Fruit fly (Drosophila melanogaster) whole organism, embryonic: ENCODE measurements around the gene CG7294.

Experiments
- BEAF-32 ChIP-seq: fragments of 200-800 bp; sonication (Bioruptor generic); optimal IDR thresholded peaks from 3 replicates; lab custom pipeline; 2017; ENCODE audit warnings: missing biosample characterization, missing genetic modification characterization, mild to moderate bottlenecking, moderate library complexity, missing genetic modification reagents
- CG10209 ChIP-seq: fragments of 200-800 bp; sonication (Bioruptor generic); optimal IDR thresholded peaks from 3 replicates; lab custom pipeline; 2017; ENCODE audit warnings: missing biosample characterization, mild to moderate bottlenecking, missing genetic modification characterization, missing genetic modification reagents
- CG11085 ChIP-seq: fragments of 200-800 bp; sonication (Bioruptor generic); IDR thresholded peaks from 2 replicates; pipeline ENCODE4 v1.3.6; 2022; ENCODE audit warnings: missing biosample characterization, missing genetic modification characterization
- CG12104 ChIP-seq: fragments of 200-800 bp; sonication (Bioruptor generic); optimal IDR thresholded peaks from 3 replicates; lab custom pipeline; 2016; ENCODE audit warnings: missing biosample characterization, missing genetic modification characterization
- CG13624 ChIP-seq: fragments of 200-800 bp; sonication (Bioruptor generic); optimal IDR thresholded peaks from 2 replicates; lab custom pipeline; 2016; ENCODE audit warnings: missing biosample characterization, missing genetic modification characterization
- CG14667 ChIP-seq: fragments of 200-800 bp; sonication (Bioruptor generic); IDR thresholded peaks from 2 replicates; pipeline ENCODE4 v1.3.6; 2022; ENCODE audit warnings: missing biosample characterization, missing genetic modification characterization
- CG14965 ChIP-seq: fragments of 200-800 bp; sonication (Bioruptor generic); optimal IDR thresholded peaks from 2 replicates; lab custom pipeline; 2016; ENCODE audit warnings: missing biosample characterization, missing genetic modification characterization, borderline replicate concordance
- CG1647 ChIP-seq: fragments of 200-800 bp; sonication (Bioruptor generic); optimal IDR thresholded peaks from 3 replicates; lab custom pipeline; 2016; ENCODE audit warnings: missing biosample characterization, missing genetic modification characterization
- CG16815 ChIP-seq: fragments of 200-800 bp; sonication (Bioruptor generic); optimal IDR thresholded peaks from 3 replicates; lab custom pipeline; 2017; ENCODE audit warnings: missing biosample characterization, mild to moderate bottlenecking, missing genetic modification characterization
- CG17359 ChIP-seq: fragments of 200-800 bp; sonication (Bioruptor generic); optimal IDR thresholded peaks from 3 replicates; lab custom pipeline; 2018; ENCODE audit warnings: missing biosample characterization, mild to moderate bottlenecking, missing genetic modification characterization, moderate library complexity
- CG17802 ChIP-seq: fragments of 200-800 bp; sonication (Bioruptor generic); optimal IDR thresholded peaks from 2 replicates; lab custom pipeline; 2018; ENCODE audit warnings: missing biosample characterization, mild to moderate bottlenecking, missing genetic modification characterization, moderate library complexity
- CG18619 ChIP-seq: fragments of 200-800 bp; sonication (Bioruptor generic); optimal IDR thresholded peaks from 3 replicates; lab custom pipeline; 2017; ENCODE audit warnings: missing biosample characterization, mild to moderate bottlenecking, missing genetic modification characterization
- CG3065 ChIP-seq: fragments of 200-800 bp; sonication (Bioruptor generic); optimal IDR thresholded peaks from 2 replicates; lab custom pipeline; 2016; ENCODE audit warnings: missing biosample characterization, missing genetic modification characterization
- CG3407 ChIP-seq: fragments of 200-800 bp; sonication (Bioruptor generic); optimal IDR thresholded peaks from 2 replicates; lab custom pipeline; 2018; ENCODE audit warnings: missing biosample characterization, mild to moderate bottlenecking, missing genetic modification characterization
- CG3995 ChIP-seq: fragments of 200-800 bp; sonication (Bioruptor generic); optimal IDR thresholded peaks from 3 replicates; lab custom pipeline; 2016; ENCODE audit warnings: missing biosample characterization, missing genetic modification characterization
- CG5245 ChIP-seq: fragments of 200-800 bp; sonication (Bioruptor generic); optimal IDR thresholded peaks from 3 replicates; lab custom pipeline; 2016; ENCODE audit warnings: missing biosample characterization, missing genetic modification characterization
- CG6765 ChIP-seq: fragments of 200-800 bp; sonication (Bioruptor generic); optimal IDR thresholded peaks from 3 replicates; lab custom pipeline; 2017; ENCODE audit warnings: missing biosample characterization, mild to moderate bottlenecking, missing genetic modification characterization
- CG8281 ChIP-seq: fragments of 200-800 bp; sonication (Bioruptor generic); optimal IDR thresholded peaks from 2 replicates; lab custom pipeline; 2018; ENCODE audit warnings: missing biosample characterization, mild to moderate bottlenecking, missing genetic modification characterization, moderate library complexity
- CG9817 ChIP-seq: fragments of 200-800 bp; sonication (Bioruptor generic); optimal IDR thresholded peaks from 2 replicates; lab custom pipeline; 2018; ENCODE audit warnings: missing biosample characterization, mild to moderate bottlenecking, missing genetic modification characterization, moderate library complexity
- Eip74EF ChIP-seq, 2 experiments: fragments of 200-800 bp in 1 of 2; fragments of >200 bp in 1 of 2; sonication (Bioruptor generic) in 1 of 2; optimal IDR thresholded peaks; 2 replicates each; lab custom pipeline; 2017 to 2019; ENCODE audit warnings: missing biosample characterization in 2 of 2, missing genetic modification characterization in 2 of 2, mild to moderate bottlenecking in 1 of 2, moderate library complexity in 1 of 2
- Elba2 ChIP-seq: fragments of 200-800 bp; sonication (Bioruptor generic); optimal IDR thresholded peaks from 3 replicates; lab custom pipeline; 2016; ENCODE audit warnings: missing biosample characterization, missing genetic modification characterization
- Fer1 ChIP-seq: fragments of 200-800 bp; sonication (Bioruptor generic); optimal IDR thresholded peaks from 2 replicates; lab custom pipeline; 2017; ENCODE audit warnings: missing biosample characterization, mild to moderate bottlenecking, missing genetic modification characterization
- Gug ChIP-seq: fragments of 200-800 bp; sonication (Bioruptor generic); IDR thresholded peaks from 4 replicates; pipeline ENCODE4 v1.3.6; 2022; ENCODE audit warnings: missing biosample characterization, missing genetic modification characterization
- HHEX ChIP-seq: fragments of 200-800 bp; sonication (Bioruptor generic); optimal IDR thresholded peaks from 3 replicates; lab custom pipeline; 2017; ENCODE audit warnings: missing biosample characterization, mild to moderate bottlenecking, missing genetic modification characterization, missing genetic modification reagents
- HLHmδ ChIP-seq: fragments of 200-800 bp; sonication (Bioruptor generic); optimal IDR thresholded peaks from 2 replicates; lab custom pipeline; 2018; ENCODE audit warnings: missing biosample characterization, mild to moderate bottlenecking, missing genetic modification characterization, moderate library complexity
- Hmx ChIP-seq: fragments of 200-800 bp; sonication (Bioruptor generic); optimal IDR thresholded peaks from 2 replicates; lab custom pipeline; 2016; ENCODE audit warnings: missing biosample characterization, missing genetic modification characterization
- Hr3 ChIP-seq: fragments of 200-800 bp; sonication (Bioruptor generic); optimal IDR thresholded peaks from 3 replicates; lab custom pipeline; 2016; ENCODE audit warnings: missing biosample characterization, missing genetic modification characterization
- Hsf ChIP-seq: fragments of 200-800 bp; sonication (Bioruptor generic); optimal IDR thresholded peaks from 3 replicates; lab custom pipeline; 2016; ENCODE audit warnings: missing biosample characterization, missing genetic modification characterization
- Scr ChIP-seq: fragments of 200-800 bp; sonication (Bioruptor generic); IDR thresholded peaks from 2 replicates; pipeline ENCODE4 v1.3.6; 2022; ENCODE audit warnings: missing biosample characterization, missing genetic modification characterization; ENCODE audit not compliant: partially characterized antibody
- Sry-β ChIP-seq: fragments of 200-800 bp; sonication (Bioruptor generic); optimal IDR thresholded peaks from 2 replicates; lab custom pipeline; 2018; ENCODE audit warnings: missing biosample characterization, mild to moderate bottlenecking, missing genetic modification characterization, moderate library complexity
- TFAM ChIP-seq: fragments of 200-800 bp; sonication (Bioruptor generic); optimal IDR thresholded peaks from 2 replicates; lab custom pipeline; 2017; ENCODE audit warnings: missing biosample characterization, missing genetic modification characterization, inconsistent platforms
- ash1 ChIP-seq: fragments of 200-800 bp; sonication (Bioruptor generic); optimal IDR thresholded peaks from 2 replicates; lab custom pipeline; 2018; ENCODE audit warnings: missing biosample characterization, mild to moderate bottlenecking, missing genetic modification characterization
- bbx ChIP-seq: fragments of 200-800 bp; sonication (Bioruptor generic); IDR thresholded peaks from 2 replicates; pipeline ENCODE4 v1.3.6; 2022; ENCODE audit warnings: missing biosample characterization, missing genetic modification characterization; ENCODE audit not compliant: partially characterized antibody
- crol ChIP-seq: fragments of 200-800 bp; sonication (Bioruptor generic); IDR thresholded peaks from 2 replicates; pipeline ENCODE4 v1.3.6; 2022; ENCODE audit warnings: missing biosample characterization, missing genetic modification characterization
- dmrt99B ChIP-seq: fragments of 200-800 bp; sonication (Bioruptor generic); optimal IDR thresholded peaks from 2 replicates; lab custom pipeline; 2018; ENCODE audit warnings: missing biosample characterization, mild to moderate bottlenecking, missing genetic modification characterization, moderate library complexity
- gcm ChIP-seq: fragments of 200-800 bp; sonication (Bioruptor generic); optimal IDR thresholded peaks from 2 replicates; lab custom pipeline; 2019; ENCODE audit warnings: missing biosample characterization, mild to moderate bottlenecking, missing genetic modification characterization, moderate library complexity
- grau ChIP-seq: fragments of 200-800 bp; optimal IDR thresholded peaks from 3 replicates; lab custom pipeline; 2019; ENCODE audit warnings: missing biosample characterization, mild to moderate bottlenecking, missing genetic modification characterization, moderate library complexity
- lmd ChIP-seq: fragments of 200-800 bp; sonication (Bioruptor generic); IDR thresholded peaks from 2 replicates; pipeline ENCODE4 v1.3.6; 2022; ENCODE audit warnings: missing biosample characterization, missing genetic modification characterization
- nmo ChIP-seq: fragments of 200-800 bp; sonication (Bioruptor generic); optimal IDR thresholded peaks from 2 replicates; lab custom pipeline; 2018; ENCODE audit warnings: missing biosample characterization, mild to moderate bottlenecking, missing genetic modification characterization, moderate library complexity
- pho ChIP-seq: fragments of 200-800 bp; sonication (Bioruptor generic); optimal IDR thresholded peaks from 2 replicates; lab custom pipeline; 2016; ENCODE audit warnings: missing biosample characterization, missing genetic modification characterization
- run ChIP-seq: fragments of 200-800 bp; sonication (Bioruptor generic); optimal IDR thresholded peaks from 3 replicates; lab custom pipeline; 2018; ENCODE audit warnings: missing biosample characterization, mild to moderate bottlenecking, missing genetic modification characterization
- sd ChIP-seq: fragments of 200-800 bp; sonication (Bioruptor generic); optimal IDR thresholded peaks from 3 replicates; lab custom pipeline; 2018; ENCODE audit warnings: missing biosample characterization, mild to moderate bottlenecking, missing genetic modification characterization, moderate library complexity
- sob ChIP-seq: fragments of 200-800 bp; sonication (Bioruptor generic); IDR thresholded peaks from 2 replicates; pipeline ENCODE4 v1.3.6; 2022; ENCODE audit warnings: missing biosample characterization, missing genetic modification characterization
- tio ChIP-seq: fragments of 200-800 bp; sonication (Bioruptor generic); optimal IDR thresholded peaks from 2 replicates; lab custom pipeline; 2017; ENCODE audit warnings: missing biosample characterization, missing genetic modification characterization, inconsistent platforms
- trem ChIP-seq: fragments of 200-800 bp; optimal IDR thresholded peaks from 3 replicates; lab custom pipeline; 2019; ENCODE audit warnings: missing biosample characterization, mild to moderate bottlenecking, missing genetic modification characterization, moderate library complexity
- unpg ChIP-seq: fragments of 200-800 bp; sonication (Bioruptor generic); optimal IDR thresholded peaks from 3 replicates; lab custom pipeline; 2018; ENCODE audit warnings: missing biosample characterization, mild to moderate bottlenecking, missing genetic modification characterization, moderate library complexity
- vnd ChIP-seq: fragments of 200-800 bp; sonication (Bioruptor generic); IDR thresholded peaks from 3 replicates; pipeline ENCODE4 v1.3.6; 2022; ENCODE audit warnings: missing biosample characterization, missing genetic modification characterization; ENCODE audit not compliant: partially characterized antibody
- zf30C ChIP-seq: fragments of 200-800 bp; sonication (Bioruptor generic); optimal IDR thresholded peaks from 3 replicates; lab custom pipeline; 2018; ENCODE audit warnings: missing biosample characterization, mild to moderate bottlenecking, missing genetic modification characterization
- zfh1 ChIP-seq: fragments of 200-800 bp; sonication (Bioruptor generic); IDR thresholded peaks from 3 replicates; pipeline ENCODE4 v1.3.6; 2022; ENCODE audit warnings: missing biosample characterization, missing genetic modification characterization
- zfh2 ChIP-seq: fragments of 200-800 bp; sonication (Bioruptor generic); optimal IDR thresholded peaks from 2 replicates; lab custom pipeline; 2016; ENCODE audit warnings: missing biosample characterization, missing genetic modification characterization

The CG7294 gene

DNA sequence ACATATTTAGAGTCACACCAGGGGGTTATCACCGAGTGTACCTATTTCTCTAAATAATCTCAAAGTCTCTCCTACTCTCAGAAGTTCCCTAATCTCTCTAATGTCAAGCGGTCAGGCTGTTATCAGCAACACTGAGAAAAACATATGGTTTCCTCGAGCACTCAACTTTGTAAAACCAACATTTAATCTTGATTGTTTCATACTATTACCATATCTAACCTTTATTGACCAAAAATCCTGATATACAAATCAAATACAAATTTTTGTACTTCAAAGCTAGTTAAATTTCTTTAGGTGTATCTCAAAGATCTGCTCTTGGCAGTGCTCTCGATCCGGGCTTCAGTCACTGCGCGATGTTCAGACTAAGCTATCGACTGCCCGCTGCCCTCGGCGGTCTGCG, 14.2 kb upstream of the CG7294 start, which contains the start of gene CG6415 (continued):
- TF ChIP-seq vnd (GFP tag; lab: Robert Waterston, UW), result no peak
- peak; percentile 76 for TF ChIP-seq CG9817
- no peak for TF ChIP-seq Hmx (GFP tag; lab: Kevin White, UChicago)
- peak; percentile 66 for TF ChIP-seq zf30C (GFP tag; lab: Kevin White, UChicago)
- no peak for TF ChIP-seq Sry-β (GFP tag; lab: Kevin White, UChicago)
- TF ChIP-seq CG17359, result peak; percentile 77
- TF ChIP-seq CG16815 (GFP tag; lab: Kevin White, UChicago), result peak; percentile 31
- TF ChIP-seq HLHmδ (GFP tag; lab: Kevin White, UChicago), result no peak
- TF ChIP-seq CG3065 (GFP tag; lab: Kevin White, UChicago), result no peak
- peak; percentile 48; the same call in 2 of the 4 replicates for TF ChIP-seq Gug (GFP tag; lab: Robert Waterston, UW)
- peak; percentile 80 for TF ChIP-seq sob (GFP tag; lab: Robert Waterston, UW)
- TF ChIP-seq nmo (GFP tag; lab: Kevin White, UChicago), result peak; percentile 81
- peak; percentile 73 for TF ChIP-seq Hsf (GFP tag; lab: Kevin White, UChicago)
- TF ChIP-seq run, result no peak
- 0 out of 2 replicates have a peak, but pooled peaks have one; percentile 31 for TF ChIP-seq CG14667 (GFP tag; lab: Robert Waterston, UW)
- peak; percentile 74 for TF ChIP-seq lmd (GFP tag; lab: Robert Waterston, UW)
- peak; percentile 70 for TF ChIP-seq CG13624
- peak; percentile 53 for TF ChIP-seq CG5245
- no peak for TF ChIP-seq bbx (GFP tag; lab: Robert Waterston, UW)
- peak; percentile 81 for TF ChIP-seq grau (tag; lab: Kevin White, UChicago)
- peak; percentile 70 for TF ChIP-seq HHEX
- no peak for TF ChIP-seq Scr (GFP tag; lab: Robert Waterston, UW)
- TF ChIP-seq trem (tag; lab: Kevin White, UChicago), result peak; percentile 55
- no peak for TF ChIP-seq ash1 (GFP tag; lab: Kevin White, UChicago)
- TF ChIP-seq CG12104 (GFP tag; lab: Kevin White, UChicago), result peak; percentile 54
- no peak for TF ChIP-seq BEAF-32 (GFP tag; lab: Kevin White, UChicago)
- TF ChIP-seq zfh2 (GFP tag; lab: Kevin White, UChicago), result peak; percentile 56
- peak; percentile 42 for TF ChIP-seq CG14965 (GFP tag; lab: Kevin White, UChicago)
- TF ChIP-seq CG17802, result peak; percentile 24
- TF ChIP-seq CG11085 (GFP tag; lab: Robert Waterston, UW), result peak; percentile 72
- peak; percentile 66 for TF ChIP-seq CG10209 (GFP tag; lab: Kevin White, UChicago)
- TF ChIP-seq zfh1 (GFP tag; lab: Robert Waterston, UW), result peak; percentile 83
- TF ChIP-seq CG18619 (GFP tag; lab: Kevin White, UChicago), result peak; percentile 50
- TF ChIP-seq gcm, result no peak
- 0 out of 2 replicates have a peak, but pooled peaks have one; percentile 21 for TF ChIP-seq crol (GFP tag; lab: Robert Waterston, UW)
- TF ChIP-seq Hr3 (GFP tag; lab: Kevin White, UChicago), result peak; percentile 60
- peak; percentile 58 for TF ChIP-seq CG8281
- TF ChIP-seq sd (tag; lab: Kevin White, UChicago), result no peak
- TF ChIP-seq Fer1, result no peak
- TF ChIP-seq CG3407 (GFP tag; lab: Kevin White, UChicago), result peak; percentile 62
- peak; percentile 36 for TF ChIP-seq TFAM (GFP tag; lab: Kevin White, UChicago)
- peak; percentile 80 for TF ChIP-seq dmrt99B (tag; lab: Kevin White, UChicago)
- TF ChIP-seq pho (GFP tag; lab: Kevin White, UChicago), result peak; percentile 54
- peak; percentile 44 for TF ChIP-seq CG6765 (GFP tag; lab: Kevin White, UChicago)
- no peak for TF ChIP-seq Eip74EF (GFP tag; optimal IDR thresholded peaks at IDR 0.05; lab: Kevin White, UChicago)
- peak; percentile 25 for TF ChIP-seq CG1647 (GFP tag; lab: Kevin White, UChicago)
- no peak for TF ChIP-seq Elba2
- TF ChIP-seq tio, result peak; percentile 36
- TF ChIP-seq unpg (GFP tag; lab: Kevin White, UChicago), result peak; percentile 81
- peak; percentile 26 for TF ChIP-seq CG3995
